Worm (Caenorhabditis elegans) whole organism, L1 larva: ENCODE data around the gene T07A5.7.

Experiments used
- C04F5.9 ChIP-seq: sonication (generic microtip); optimal IDR thresholded peaks from 2 replicates; lab custom pipeline; 2016; ENCODE audit warnings: missing genetic modification characterization, missing compliant biosample characterization
- C34B4.2 ChIP-seq: sonication (generic microtip); optimal IDR thresholded peaks from 2 replicates; lab custom pipeline; 2017; ENCODE audit warnings: mild to moderate bottlenecking, missing genetic modification characterization, missing compliant biosample characterization
- aha-1 ChIP-seq: fragments of 150-350 bp; optimal IDR thresholded peaks from 2 replicates; lab custom pipeline; 2014; ENCODE audit warnings: missing biosample characterization, missing genetic modification characterization
- alr-1 ChIP-seq: fragments of 200-800 bp; sonication (Bioruptor generic); optimal IDR thresholded peaks from 2 replicates; lab custom pipeline; 2018; ENCODE audit warnings: borderline replicate concordance, mild to moderate bottlenecking, missing genetic modification characterization, missing compliant biosample characterization
- ama-1 ChIP-seq: fragments of 150-350 bp; optimal IDR thresholded peaks from 2 replicates; lab custom pipeline; 2014
- ceh-8 ChIP-seq: fragments of 200-800 bp; sonication (Bioruptor generic); optimal IDR thresholded peaks from 2 replicates; lab custom pipeline; 2018; ENCODE audit warnings: mild to moderate bottlenecking, missing genetic modification characterization, moderate library complexity, missing compliant biosample characterization
- ceh-88 ChIP-seq: fragments of 200-800 bp; sonication (Bioruptor generic); IDR thresholded peaks from 2 replicates; pipeline ENCODE4 v1.3.6; 2022; ENCODE audit warnings: missing genetic modification characterization, missing compliant biosample characterization
- ceh-90 ChIP-seq: sonication (generic microtip); optimal IDR thresholded peaks from 2 replicates; lab custom pipeline; 2016; ENCODE audit warnings: missing genetic modification characterization, missing compliant biosample characterization
- dpl-1 ChIP-seq, 3 experiments: fragments of 150-350 bp in 2 of 3; sonication (generic microtip) in 1 of 3; optimal IDR thresholded peaks; 2 replicates each; lab custom pipeline; 2014 to 2017; ENCODE audit warnings: missing biosample characterization in 3 of 3, missing genetic modification characterization in 3 of 3, missing genetic modification reagents in 3 of 3
- efl-1 ChIP-seq, 4 experiments: fragments of 150-350 bp; optimal IDR thresholded peaks in 3 of 4; peaks in 1 of 4; 1 replicate in 1 of 4; 2 replicates in 3 of 4; lab custom pipeline; 2014; ENCODE audit warnings: missing biosample characterization in 2 of 4, missing genetic modification characterization in 2 of 4, missing genetic modification reagents in 2 of 4
- egl-27 ChIP-seq, 2 experiments: fragments of 150-350 bp in 1 of 2; sonication (generic microtip); optimal IDR thresholded peaks; 3 replicates each; lab custom pipeline; 2017 to 2018; ENCODE audit warnings: missing biosample characterization in 2 of 2, missing genetic modification characterization in 2 of 2, missing genetic modification reagents in 2 of 2
- ets-5 ChIP-seq: fragments of 200-800 bp; sonication (Bioruptor generic); IDR thresholded peaks from 2 replicates; pipeline ENCODE4 v1.3.6; 2022; ENCODE audit warnings: missing genetic modification characterization, missing compliant biosample characterization
- fkh-10 ChIP-seq: sonication (generic microtip); optimal IDR thresholded peaks from 2 replicates; lab custom pipeline; 2017; ENCODE audit warnings: missing biosample characterization, missing genetic modification reagents, missing genetic modification characterization
- hlh-4 ChIP-seq: sonication (generic microtip); optimal IDR thresholded peaks from 2 replicates; lab custom pipeline; 2016; ENCODE audit warnings: mild to moderate bottlenecking, missing genetic modification characterization, missing compliant biosample characterization
- hpl-2 ChIP-seq: fragments of 150-350 bp; optimal IDR thresholded peaks from 2 replicates; lab custom pipeline; 2014; ENCODE audit warnings: missing biosample characterization, missing genetic modification reagents, missing genetic modification characterization
- irx-1 ChIP-seq: sonication (generic microtip); optimal IDR thresholded peaks from 2 replicates; lab custom pipeline; 2016; ENCODE audit warnings: missing genetic modification characterization, missing compliant biosample characterization
- isw-1 ChIP-seq: fragments of 200-800 bp; sonication (Bioruptor generic); IDR thresholded peaks from 2 replicates; pipeline ENCODE4 v1.3.6; 2022; ENCODE audit warnings: missing genetic modification characterization, missing compliant biosample characterization
- jun-1 ChIP-seq: fragments of 150-350 bp; optimal IDR thresholded peaks from 2 replicates; lab custom pipeline; 2014; ENCODE audit warnings: missing biosample characterization, missing genetic modification reagents, missing genetic modification characterization
- lin-14 ChIP-seq: fragments of 200-800 bp; sonication (Bioruptor generic); optimal IDR thresholded peaks from 2 replicates; lab custom pipeline; 2018; ENCODE audit warnings: mild to moderate bottlenecking, missing genetic modification characterization, moderate library complexity, missing compliant biosample characterization
- lir-3 ChIP-seq: sonication (generic microtip); optimal IDR thresholded peaks from 2 replicates; lab custom pipeline; 2016; ENCODE audit warnings: mild to moderate bottlenecking, missing genetic modification characterization, moderate library complexity, missing compliant biosample characterization; ENCODE audit not compliant: poor library complexity
- lsy-2 ChIP-seq, 2 experiments: fragments of 150-350 bp; optimal IDR thresholded peaks; 2 replicates each; lab custom pipeline; 2014; ENCODE audit warnings: missing biosample characterization in 2 of 2, missing genetic modification characterization in 2 of 2
- mab-9 ChIP-seq: fragments of 200-800 bp; sonication (Bioruptor generic); IDR thresholded peaks from 2 replicates; pipeline ENCODE4 v1.3.6; 2022; ENCODE audit warnings: missing genetic modification reagents, missing genetic modification characterization, missing compliant biosample characterization
- mef-2 ChIP-seq: fragments of 150-350 bp; optimal IDR thresholded peaks from 2 replicates; lab custom pipeline; 2014; ENCODE audit warnings: missing biosample characterization, missing genetic modification characterization
- nhr-11 ChIP-seq: fragments of 150-350 bp; optimal IDR thresholded peaks from 2 replicates; lab custom pipeline; 2014; ENCODE audit warnings: missing biosample characterization, missing genetic modification characterization
- nhr-12 ChIP-seq: sonication (generic microtip); optimal IDR thresholded peaks from 2 replicates; lab custom pipeline; 2017; ENCODE audit warnings: missing biosample characterization, missing genetic modification characterization
- nhr-20 ChIP-seq: sonication (generic microtip); optimal IDR thresholded peaks from 2 replicates; lab custom pipeline; 2016; ENCODE audit warnings: mild to moderate bottlenecking, missing genetic modification characterization, missing compliant biosample characterization
- nhr-237 ChIP-seq: fragments of 150-350 bp; optimal IDR thresholded peaks from 2 replicates; lab custom pipeline; 2014; ENCODE audit warnings: missing biosample characterization, missing genetic modification characterization
- nhr-47 ChIP-seq: sonication (generic microtip); optimal IDR thresholded peaks from 2 replicates; lab custom pipeline; 2016; ENCODE audit warnings: mild to moderate bottlenecking, missing genetic modification characterization, moderate library complexity, missing compliant biosample characterization
- nhr-71 ChIP-seq: sonication (generic microtip); optimal IDR thresholded peaks from 2 replicates; lab custom pipeline; 2016; ENCODE audit warnings: mild to moderate bottlenecking, missing genetic modification characterization, moderate library complexity, missing compliant biosample characterization
- nhr-76 ChIP-seq: sonication (generic microtip); optimal IDR thresholded peaks from 2 replicates; lab custom pipeline; 2017; ENCODE audit warnings: missing biosample characterization, missing genetic modification characterization
- nhr-77 ChIP-seq: fragments of 150-350 bp; optimal IDR thresholded peaks from 2 replicates; lab custom pipeline; 2014; ENCODE audit warnings: missing biosample characterization, missing genetic modification characterization
- nhr-85 ChIP-seq: sonication (generic microtip); peaks from one replicate; lab custom pipeline; 2016; ENCODE audit warnings: missing genetic modification characterization, inconsistent platforms, missing compliant biosample characterization
- nhr-90 ChIP-seq: sonication (generic microtip); optimal IDR thresholded peaks from 2 replicates; lab custom pipeline; 2016; ENCODE audit warnings: mild to moderate bottlenecking, missing genetic modification characterization, missing compliant biosample characterization; ENCODE audit not compliant: poor library complexity
- pqm-1 ChIP-seq: sonication (generic microtip); optimal IDR thresholded peaks from 3 replicates; lab custom pipeline; 2017; ENCODE audit warnings: missing biosample characterization, missing genetic modification characterization
- rnt-1 ChIP-seq: sonication (generic microtip); optimal IDR thresholded peaks from 2 replicates; lab custom pipeline; 2016; ENCODE audit warnings: mild to moderate bottlenecking, missing genetic modification characterization, moderate library complexity, missing compliant biosample characterization
- snpc-4 ChIP-seq: fragments of 150-350 bp; optimal IDR thresholded peaks from 2 replicates; lab custom pipeline; 2014; ENCODE audit warnings: missing biosample characterization, missing genetic modification characterization
- snu-23 ChIP-seq: sonication (generic microtip); optimal IDR thresholded peaks from 2 replicates; lab custom pipeline; 2016; ENCODE audit warnings: missing genetic modification characterization, missing compliant biosample characterization
- sptf-1 ChIP-seq: fragments of 150-350 bp; optimal IDR thresholded peaks from 2 replicates; lab custom pipeline; 2014; ENCODE audit warnings: missing biosample characterization, missing genetic modification characterization
- sup-37 ChIP-seq: fragments of 200-800 bp; sonication (Bioruptor generic); optimal IDR thresholded peaks from 2 replicates; lab custom pipeline; 2018; ENCODE audit warnings: mild to moderate bottlenecking, missing genetic modification characterization, missing compliant biosample characterization
- tbx-2 ChIP-seq: sonication (generic microtip); optimal IDR thresholded peaks from 2 replicates; lab custom pipeline; 2016; ENCODE audit warnings: missing genetic modification characterization, missing compliant biosample characterization
- unc-130 ChIP-seq: fragments of 150-350 bp; optimal IDR thresholded peaks from 2 replicates; lab custom pipeline; 2017; ENCODE audit warnings: missing biosample characterization, missing genetic modification characterization, inconsistent platforms
- unc-62 ChIP-seq: fragments of 150-350 bp; optimal IDR thresholded peaks from 2 replicates; lab custom pipeline; 2014; ENCODE audit warnings: missing biosample characterization, missing genetic modification reagents, missing genetic modification characterization
- unc-98 ChIP-seq: fragments of 200-800 bp; sonication (Bioruptor generic); IDR thresholded peaks from 2 replicates; pipeline ENCODE4 v1.3.6; 2022; ENCODE audit warnings: missing genetic modification characterization, missing compliant biosample characterization
- vab-15 ChIP-seq: sonication (generic microtip); optimal IDR thresholded peaks from 2 replicates; lab custom pipeline; 2017; ENCODE audit warnings: missing genotype, mild to moderate bottlenecking, missing genetic modification characterization, missing compliant biosample characterization
- xbp-1 ChIP-seq: sonication (generic microtip); optimal IDR thresholded peaks from 2 replicates; lab custom pipeline; 2016; ENCODE audit warnings: missing genetic modification characterization, missing compliant biosample characterization
- zag-1 ChIP-seq: fragments of 150-350 bp; optimal IDR thresholded peaks from 2 replicates; lab custom pipeline; 2014; ENCODE audit warnings: missing biosample characterization, missing genetic modification characterization
- zip-4 ChIP-seq: fragments of 200-800 bp; sonication (Bioruptor generic); optimal IDR thresholded peaks from 2 replicates; lab custom pipeline; 2018; ENCODE audit warnings: mild to moderate bottlenecking, missing genetic modification characterization, moderate library complexity, missing compliant biosample characterization
- ztf-11 ChIP-seq, 2 experiments: sonication (generic microtip); optimal IDR thresholded peaks; 2 replicates each; lab custom pipeline; 2016 to 2017; ENCODE audit warnings: missing genetic modification characterization in 2 of 2, missing biosample characterization in 1 of 2, missing compliant biosample characterization in 1 of 2
- ztf-4 ChIP-seq: fragments of 150-350 bp; optimal IDR thresholded peaks from 2 replicates; lab custom pipeline; 2014; ENCODE audit warnings: missing biosample characterization, missing genetic modification characterization

The T07A5.7 gene

DNA sequence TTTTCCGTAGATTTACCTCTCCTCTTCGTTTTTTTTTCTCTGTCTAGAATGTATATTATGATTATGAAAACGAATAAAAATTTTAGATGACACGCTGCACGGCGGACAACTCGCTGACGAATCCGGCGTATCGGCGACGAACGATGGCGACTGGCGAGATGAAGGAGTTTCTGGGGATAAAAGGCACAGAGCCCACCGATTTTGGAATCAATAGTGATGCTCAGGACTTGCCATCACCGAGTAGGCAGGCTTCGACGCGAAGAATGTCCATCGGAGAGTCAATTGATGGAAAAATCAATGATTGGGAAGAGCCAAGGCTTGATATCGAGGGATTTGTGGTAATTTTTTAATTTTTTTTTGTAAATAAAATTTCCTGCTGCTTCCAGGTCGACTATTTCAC lies 24.2 kb upstream of the T07A5.7 start, which contains the start of gene ced-9:
ced-9 (plus strand) TSS at position 87 of the 400 bp plus-strand sequence.
- no peak for TF ChIP-seq ceh-90 (tag; lab: Kevin White, UChicago)
- TF ChIP-seq, all 84 proteins: peak for 0

DNA sequence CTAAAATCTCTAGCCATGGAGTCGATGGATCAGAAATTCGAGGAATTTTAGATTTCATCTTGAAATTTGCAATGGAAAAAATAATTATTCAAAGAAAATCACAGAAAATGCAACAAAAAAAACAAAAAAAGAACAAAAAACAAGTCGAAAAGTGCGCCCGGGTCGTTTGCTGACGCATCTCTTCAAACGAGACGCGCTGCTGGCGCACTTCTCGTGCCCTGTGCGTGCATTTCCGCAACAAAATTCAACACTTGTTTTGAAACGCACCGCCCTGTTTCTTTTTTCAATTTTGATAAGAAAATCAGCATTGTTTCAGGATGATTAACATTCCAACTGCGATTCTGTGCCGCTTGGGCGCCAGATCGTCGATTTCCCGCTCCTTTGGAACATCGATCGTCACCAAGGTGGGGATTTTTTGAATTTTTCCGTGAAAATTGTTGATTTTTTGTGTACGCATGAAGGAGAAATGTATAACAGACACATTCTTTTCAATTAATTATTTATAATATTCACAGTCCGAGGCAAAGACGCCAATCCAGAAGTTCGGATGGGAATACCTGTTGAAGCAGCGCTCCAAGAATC lies 23.1 kb upstream of the T07A5.7 start, which contains the start of the genes jmjd-4 and mev-1:
jmjd-4 (minus strand) TSS at position 58 of the 582 bp plus-strand sequence.
mev-1 (plus strand) TSS at position 317 of the 582 bp plus-strand sequence.
- TF ChIP-seq tbx-2 (tag; lab: Kevin White, UChicago) (peak; percentile 85), ceh-88 (GFP tag; lab: Robert Waterston, UW) (peak; percentile 45; the same call in 1 of the 2 replicates), nhr-77 (peak; percentile 48), unc-62 (no peak), rnt-1 (tag; lab: Kevin White, UChicago) (peak; percentile 96), vab-15 (tag; lab: Kevin White, UChicago) (no peak), dpl-1 (GFP tag; optimal IDR thresholded peaks at IDR 0.05; lab: Kevin White, UChicago) (peak; percentile 84 to 87 (median 86)), egl-27 (tag; optimal IDR thresholded peaks at IDR 0.05; lab: Kevin White, UChicago) (no peak), nhr-11 (tag; lab: Kevin White, UChicago) (peak; percentile 58), hlh-4 (tag; lab: Kevin White, UChicago) (no peak), nhr-12 (tag; lab: Kevin White, UChicago) (no peak), nhr-85 (peak; percentile 98), hpl-2 (GFP tag; lab: Kevin White, UChicago) (no peak), lir-3 (tag; lab: Kevin White, UChicago) (peak; percentile 33), irx-1 (tag; lab: Kevin White, UChicago) (peak; percentile 89), C04F5.9 (tag; lab: Kevin White, UChicago) (peak; percentile 65), snpc-4 (tag; lab: Kevin White, UChicago) (peak; percentile 82), unc-130 (tag; lab: Kevin White, UChicago) (peak; percentile 29), zip-4 (GFP tag; lab: Kevin White, UChicago) (peak; percentile 80), isw-1 (peak; percentile 78), fkh-10 (GFP tag; lab: Kevin White, UChicago) (peak; percentile 10), mef-2 (tag; lab: Kevin White, UChicago) (no peak), lin-14 (peak; percentile 87), pqm-1 (tag; lab: Kevin White, UChicago) (peak; percentile 30), nhr-237 (tag; lab: Kevin White, UChicago) (no peak), aha-1 (tag; lab: Kevin White, UChicago) (peak; percentile 81), ets-5 (GFP tag; lab: Robert Waterston, UW) (no peak), lsy-2 (tag; optimal IDR thresholded peaks at IDR 0.05; lab: Kevin White, UChicago) (peak; percentile 90 to 93), nhr-71 (tag; lab: Kevin White, UChicago) (peak; percentile 93), ceh-90 (tag; lab: Kevin White, UChicago) (peak; percentile 56), ceh-8 (GFP tag; lab: Kevin White, UChicago) (peak; percentile 84), ztf-11 (tag; optimal IDR thresholded peaks at IDR 0.05; lab: Kevin White, UChicago) (peak in 1 of 2 experiments; percentile 69), sptf-1 (tag; lab: Kevin White, UChicago) (no peak), ztf-4 (tag; lab: Kevin White, UChicago) (peak; percentile 38), sup-37 (peak; percentile 81), nhr-20 (tag; lab: Kevin White, UChicago) (peak; percentile 88), ama-1 (no peak), zag-1 (no peak), mab-9 (GFP tag; lab: Robert Waterston, UW) (peak; percentile 81), snu-23 (GFP tag; lab: Kevin White, UChicago) (peak; percentile 93), nhr-90 (tag; lab: Kevin White, UChicago) (peak; percentile 91), nhr-76 (no peak), xbp-1 (tag; lab: Kevin White, UChicago) (peak; percentile 86), jun-1 (tag; lab: Kevin White, UChicago) (peak; percentile 84), C34B4.2 (tag; lab: Kevin White, UChicago) (no peak), unc-98 (GFP tag; lab: Robert Waterston, UW) (no peak; the same call in 1 of the 2 replicates), nhr-47 (peak; percentile 94), alr-1 (tag; lab: Kevin White, UChicago) (no peak), efl-1 (optimal IDR thresholded peaks at IDR 0.05; lab: Kevin White, UChicago) (peak; percentile 87 to 89), efl-1 (GFP tag; optimal IDR thresholded peaks at IDR 0.05 in 1 of 2; lab: Kevin White, UChicago) (peak; percentile 84 to 99)
